Worm (Caenorhabditis elegans) whole organism, L4/young adult: Measurements from ENCODE around the gene syd-2.

Experiments
- dao-5 ChIP-seq: sonication (generic microtip); optimal IDR thresholded peaks from 2 replicates; lab custom pipeline; 2016; ENCODE audit warnings: missing genotype, missing genetic modification characterization, moderate library complexity, missing compliant biosample characterization
- him-1 ChIP-seq: sonication (generic microtip); optimal IDR thresholded peaks from 2 replicates; lab custom pipeline; 2016; ENCODE audit warnings: missing genotype, missing genetic modification reagents, missing genetic modification characterization, missing compliant biosample characterization

ce11 chrX:10545716-10546115, 9.3 kb downstream of the syd-2 start, which contains the start of gene F59F5.5:
- no peak for TF ChIP-seq him-1 (tag; lab: Kevin White, UChicago)
- TF ChIP-seq dao-5 (tag; lab: Kevin White, UChicago) = no peak
